2 fruit fly cellular contexts compared by ENCODE assay signal in the genomic region with DNA sequence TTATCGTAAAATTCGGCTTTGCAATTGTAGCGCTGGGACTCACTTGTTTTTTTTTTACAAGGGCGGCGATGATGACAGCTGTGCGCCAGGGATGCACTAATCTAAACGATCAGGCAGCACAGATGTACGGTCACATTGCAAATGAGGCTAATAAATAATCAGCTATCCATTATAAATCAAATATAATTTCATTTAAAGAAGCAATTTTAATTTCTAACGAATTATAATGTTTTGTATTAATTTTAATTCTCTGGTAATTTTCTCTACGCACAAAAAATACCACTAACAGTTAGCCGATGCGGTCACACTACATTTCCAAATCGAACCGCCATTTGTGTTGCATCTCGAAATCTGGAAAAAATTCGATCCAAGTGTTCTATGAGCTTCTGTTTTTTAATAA.
TF ChIP-seq lines count a peak whose summit lies in the region.

A gene (minus strand): TSS at position 79 of the 400 bp plus-strand sequence.
A gene (plus strand): TSS at position 309 of the 400 bp plus-strand sequence.

TF ChIP-seq in whole organism, embryonic, 481 proteins besides CTCF, POLR2A, EP300 and RAD21 (continued from another document and continues in another):
- TF ChIP-seq CG33557 (GFP tag; optimal IDR thresholded peaks at IDR 0.05; lab: Kevin White, UChicago) (peak; percentile 23), CG6272 (GFP tag; IDR thresholded peaks at IDR 0.05; lab: Robert Waterston, UW) (no peak), stwl (tag; optimal IDR thresholded peaks at IDR 0.05; lab: Kevin White, UChicago) (peak; percentile 69), emc (GFP tag; optimal IDR thresholded peaks at IDR 0.05; lab: Kevin White, UChicago) (no peak), mirr (GFP tag; optimal IDR thresholded peaks at IDR 0.05; lab: Kevin White, UChicago) (no peak), CG11504 (tag; optimal IDR thresholded peaks at IDR 0.05; lab: Kevin White, UChicago) (no peak), inv (GFP tag; IDR thresholded peaks at IDR 0.05; lab: Robert Waterston, UW; ENCODE audit: partially characterized antibody) (no peak), CG2120 (GFP tag; optimal IDR thresholded peaks at IDR 0.05; lab: Kevin White, UChicago) (peak; percentile 42), CG4424 (GFP tag; optimal IDR thresholded peaks at IDR 0.05; lab: Kevin White, UChicago) (peak; percentile 42), CG6683 (GFP tag; optimal IDR thresholded peaks at IDR 0.05; lab: Kevin White, UChicago) (no peak), fd96Cb (tag; optimal IDR thresholded peaks at IDR 0.05; lab: Kevin White, UChicago) (no peak), CG4854 (GFP tag; optimal IDR thresholded peaks at IDR 0.05; lab: Kevin White, UChicago) (no peak), CG2202 (tag; optimal IDR thresholded peaks at IDR 0.05; lab: Kevin White, UChicago) (no peak), CG8944 (GFP tag; optimal IDR thresholded peaks at IDR 0.05; lab: Kevin White, UChicago) (no peak), al (GFP tag; IDR thresholded peaks at IDR 0.05; lab: Robert Waterston, UW) (no peak), CG16863 (GFP tag; optimal IDR thresholded peaks at IDR 0.05; lab: Kevin White, UChicago) (no peak), E2f1 (GFP tag; IDR thresholded peaks at IDR 0.05; lab: Robert Waterston, UW) (no peak), Ets97D (GFP tag; optimal IDR thresholded peaks at IDR 0.05; lab: Kevin White, UChicago) (peak; percentile 73), CG7745 (tag; optimal IDR thresholded peaks at IDR 0.05; lab: Kevin White, UChicago) (no peak), CG2678 (tag; optimal IDR thresholded peaks at IDR 0.05; lab: Kevin White, UChicago) (peak; percentile 23), CG34422 (GFP tag; IDR thresholded peaks at IDR 0.05; lab: Robert Waterston, UW) (no peak), Mad (GFP tag; optimal IDR thresholded peaks at IDR 0.05; lab: Kevin White, UChicago) (peak; percentile 9), Atf6 (GFP tag; IDR thresholded peaks at IDR 0.05; lab: Robert Waterston, UW) (no peak), CG17829 (tag; optimal IDR thresholded peaks at IDR 0.05; lab: Kevin White, UChicago) (peak; percentile 54), Deaf1 (tag; optimal IDR thresholded peaks at IDR 0.05; lab: Kevin White, UChicago) (no peak), CG3726 (GFP tag; IDR thresholded peaks at IDR 0.05; lab: Robert Waterston, UW) (no peak), gt (GFP tag; IDR thresholded peaks at IDR 0.05; lab: Robert Waterston, UW) (no peak), CG13624 (GFP tag; optimal IDR thresholded peaks at IDR 0.05; lab: Kevin White, UChicago) (peak; percentile 11), CG1603 (tag; optimal IDR thresholded peaks at IDR 0.05; lab: Kevin White, UChicago) (peak; percentile 77), bcd (GFP tag; optimal IDR thresholded peaks at IDR 0.05; lab: Kevin White, UChicago) (no peak), cad (GFP tag; optimal IDR thresholded peaks at IDR 0.05; lab: Kevin White, UChicago) (no peak), CG32772 (GFP tag; IDR thresholded peaks at IDR 0.05; lab: Robert Waterston, UW) (peak; percentile 79), gem (tag; optimal IDR thresholded peaks at IDR 0.05; lab: Kevin White, UChicago) (peak; percentile 50), CG14667 (GFP tag; IDR thresholded peaks at IDR 0.05; lab: Robert Waterston, UW) (no peak), twi (tag; optimal IDR thresholded peaks at IDR 0.05; lab: Kevin White, UChicago) (peak; percentile 12), PHDP (tag; optimal IDR thresholded peaks at IDR 0.05; lab: Kevin White, UChicago) (peak; percentile 8), Sox100B (GFP tag; optimal IDR thresholded peaks at IDR 0.05; lab: Kevin White, UChicago) (no peak), CG12299 (tag; optimal IDR thresholded peaks at IDR 0.05; lab: Kevin White, UChicago) (no peak), bbx (GFP tag; IDR thresholded peaks at IDR 0.05; lab: Robert Waterston, UW; ENCODE audit: partially characterized antibody) (0 out of 2 replicates have a peak, but pooled peaks have one; percentile 10), lola (GFP tag; optimal IDR thresholded peaks at IDR 0.05; lab: Kevin White, UChicago) (no peak), CG30431 (GFP tag; optimal IDR thresholded peaks at IDR 0.05; lab: Kevin White, UChicago) (no peak), CG16779 (GFP tag; IDR thresholded peaks at IDR 0.05; lab: Robert Waterston, UW) (no peak), sqz (GFP tag; optimal IDR thresholded peaks at IDR 0.05; lab: Kevin White, UChicago) (peak; percentile 96), CG18619 (GFP tag; optimal IDR thresholded peaks at IDR 0.05; lab: Kevin White, UChicago) (no peak), NfI (GFP tag; optimal IDR thresholded peaks at IDR 0.05; lab: Kevin White, UChicago) (no peak), zen2 (GFP tag; IDR thresholded peaks at IDR 0.05; lab: Robert Waterston, UW; ENCODE audit: partially characterized antibody) (no peak), CG12942 (GFP tag; optimal IDR thresholded peaks at IDR 0.05; lab: Kevin White, UChicago) (no peak), CG10267 (tag; optimal IDR thresholded peaks at IDR 0.05; lab: Kevin White, UChicago) (peak; percentile 72), lilli (GFP tag; optimal IDR thresholded peaks at IDR 0.05; lab: Kevin White, UChicago) (peak; percentile 48), lmd (GFP tag; IDR thresholded peaks at IDR 0.05; lab: Robert Waterston, UW) (no peak), CG3995 (GFP tag; optimal IDR thresholded peaks at IDR 0.05; lab: Kevin White, UChicago) (no peak), CG31441 (GFP tag; IDR thresholded peaks at IDR 0.05; lab: Robert Waterston, UW) (no peak), hb (GFP tag; IDR thresholded peaks at IDR 0.05; lab: Robert Waterston, UW; ENCODE audit: partially characterized antibody) (no peak), run (tag; optimal IDR thresholded peaks at IDR 0.05; lab: Kevin White, UChicago) (no peak), org-1 (GFP tag; optimal IDR thresholded peaks at IDR 0.05; lab: Kevin White, UChicago) (no peak), cato (GFP tag; optimal IDR thresholded peaks at IDR 0.05; lab: Kevin White, UChicago; ENCODE audit: borderline replicate concordance) (no peak), CkIIα-i1 (GFP tag; IDR thresholded peaks at IDR 0.05; lab: Robert Waterston, UW) (no peak), esg (GFP tag; conservative IDR thresholded peaks at IDR 0.05; lab: Robert Waterston, UW) (no peak), Mes4 (GFP tag; optimal IDR thresholded peaks at IDR 0.05; lab: Kevin White, UChicago) (no peak), pita (GFP tag; optimal IDR thresholded peaks at IDR 0.05; lab: Kevin White, UChicago) (no peak), CG1647 (GFP tag; optimal IDR thresholded peaks at IDR 0.05; lab: Kevin White, UChicago) (no peak), CG16815 (GFP tag; optimal IDR thresholded peaks at IDR 0.05; lab: Kevin White, UChicago) (no peak), da (GFP tag; optimal IDR thresholded peaks at IDR 0.05; lab: Kevin White, UChicago) (no peak), grn (GFP tag; optimal IDR thresholded peaks at IDR 0.05; lab: Kevin White, UChicago) (no peak), B-H1 (GFP tag; IDR thresholded peaks at IDR 0.05; lab: Robert Waterston, UW) (no peak), zfh2 (GFP tag; optimal IDR thresholded peaks at IDR 0.05; lab: Kevin White, UChicago) (peak; percentile 14)

TF ChIP-seq in whole organism, prepupa, 60 proteins besides CTCF, POLR2A, EP300 and RAD21 (continued from another document):
- TF ChIP-seq CG4318 (GFP tag; optimal IDR thresholded peaks at IDR 0.05; lab: Kevin White, UChicago) = no peak
- TF ChIP-seq Eip78C (GFP tag; lab: Kevin White, UChicago) = no peak
- no peak for TF ChIP-seq Ets96B (tag; optimal IDR thresholded peaks at IDR 0.05; lab: Kevin White, UChicago)
- no peak for TF ChIP-seq ss (GFP tag; optimal IDR thresholded peaks at IDR 0.05; lab: Kevin White, UChicago)
- no peak for TF ChIP-seq salr (GFP tag; optimal IDR thresholded peaks at IDR 0.05; lab: Kevin White, UChicago)
- no peak for TF ChIP-seq OdsH (GFP tag; optimal IDR thresholded peaks at IDR 0.05; lab: Kevin White, UChicago)
- TF ChIP-seq Smox (GFP tag; optimal IDR thresholded peaks at IDR 0.05; lab: Kevin White, UChicago) = no peak
- no peak for TF ChIP-seq CG6276 (GFP tag; optimal IDR thresholded peaks at IDR 0.05; lab: Kevin White, UChicago)
- no peak for TF ChIP-seq CG6792 (GFP tag; optimal IDR thresholded peaks at IDR 0.05; lab: Kevin White, UChicago)
- TF ChIP-seq dsx (GFP tag; optimal IDR thresholded peaks at IDR 0.05; lab: Kevin White, UChicago; ENCODE audit: poor library complexity, severe bottlenecking) = no peak
- TF ChIP-seq cyc (GFP tag; optimal IDR thresholded peaks at IDR 0.05; lab: Kevin White, UChicago) = peak; percentile 42
- peak; percentile 23 for TF ChIP-seq CG3032 (tag; optimal IDR thresholded peaks at IDR 0.05; lab: Kevin White, UChicago)
- TF ChIP-seq vri (GFP tag; optimal IDR thresholded peaks at IDR 0.05; lab: Kevin White, UChicago) = no peak
- TF ChIP-seq Eip75B (GFP tag; optimal IDR thresholded peaks at IDR 0.05; lab: Kevin White, UChicago) = no peak
